Fruit fly (Drosophila melanogaster) S2 (cell line): ENCODE data around the gene UQCR-C1.

Experiments
- CG8478 ChIP-seq: fragments of >200 bp; optimal IDR thresholded peaks from 2 replicates; lab custom pipeline; 2018
- CTCF ChIP-seq, 2 experiments: fragments of >200 bp; optimal IDR thresholded peaks; 2 replicates each; lab custom pipeline; 2018

DNA sequence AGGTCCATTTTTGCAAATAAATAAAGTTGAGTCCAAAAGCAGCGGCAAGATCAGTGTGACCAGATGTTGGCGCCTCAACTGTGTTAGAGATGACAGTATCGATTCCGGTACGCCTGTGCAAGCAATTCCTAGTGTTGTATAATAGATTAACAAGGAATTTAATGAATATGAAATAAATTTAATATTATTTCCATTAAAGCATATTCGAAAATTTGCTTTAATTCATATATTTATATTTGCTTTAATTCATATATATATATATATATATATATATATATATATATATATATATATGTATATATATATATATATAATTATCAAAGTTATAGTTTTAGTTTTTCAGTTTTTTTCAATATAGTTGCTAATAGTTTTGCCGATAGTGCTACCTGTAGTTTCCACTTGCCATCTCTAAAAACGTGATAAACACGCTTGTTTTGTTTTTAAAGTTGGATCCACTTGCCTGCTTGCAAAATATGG lies 8.3 kb downstream of the UQCR-C1 start, which contains the start of the genes Nup93-2 and CG3817:
- TF ChIP-seq CG8478 (lab: Kevin White, UChicago) = no peak
- TF ChIP-seq CTCF (optimal IDR thresholded peaks at IDR 0.05; lab: Kevin White, UChicago) = no peak
